Fruit fly (Drosophila melanogaster) whole organism, embryonic: Measurements from ENCODE around the gene Dop1R2.
A peak's percentile ranks its signal among the peaks of the same experiment; 100 is the strongest.

ENCODE experiments used
- Abd-B ChIP-seq: fragments of 200-800 bp; sonication (Bioruptor generic); optimal IDR thresholded peaks from 2 replicates; lab custom pipeline; 2018; ENCODE audit warnings: missing biosample characterization, mild to moderate bottlenecking, missing genetic modification characterization, moderate library complexity
- CG10147 ChIP-seq: fragments of 200-800 bp; sonication (Bioruptor generic); optimal IDR thresholded peaks from 2 replicates; lab custom pipeline; 2019; ENCODE audit warnings: missing biosample characterization, mild to moderate bottlenecking, missing genetic modification characterization, moderate library complexity
- CG10267 ChIP-seq: fragments of 200-800 bp; sonication (Bioruptor generic); optimal IDR thresholded peaks from 2 replicates; lab custom pipeline; 2018; ENCODE audit warnings: missing biosample characterization, mild to moderate bottlenecking, missing genetic modification characterization, moderate library complexity
- CG10565 ChIP-seq: fragments of 200-800 bp; sonication (Bioruptor generic); optimal IDR thresholded peaks from 3 replicates; lab custom pipeline; 2016; ENCODE audit warnings: missing biosample characterization, mild to moderate bottlenecking, missing genetic modification characterization
- CG10959 ChIP-seq: fragments of 200-800 bp; sonication (Bioruptor generic); IDR thresholded peaks from 2 replicates; pipeline ENCODE4 v1.3.6; 2022; ENCODE audit warnings: missing biosample characterization, missing genetic modification characterization
- CG11560 ChIP-seq: fragments of 200-800 bp; sonication (Bioruptor generic); IDR thresholded peaks from 3 replicates; pipeline ENCODE4 v1.3.6; 2022; ENCODE audit warnings: missing biosample characterization, missing genetic modification characterization
- CG12942 ChIP-seq: fragments of 200-800 bp; sonication (Bioruptor generic); optimal IDR thresholded peaks from 3 replicates; lab custom pipeline; 2016; ENCODE audit warnings: missing biosample characterization, missing genetic modification characterization
- CG13123 ChIP-seq: fragments of 200-800 bp; sonication (Bioruptor generic); optimal IDR thresholded peaks from 2 replicates; lab custom pipeline; 2016; ENCODE audit warnings: missing biosample characterization, missing genetic modification characterization
- CG14860 ChIP-seq: fragments of 200-800 bp; sonication (Bioruptor generic); IDR thresholded peaks from 3 replicates; pipeline ENCODE4 v1.3.6; 2022; ENCODE audit warnings: missing biosample characterization, missing genetic modification characterization; ENCODE audit not compliant: partially characterized antibody
- CG15011 ChIP-seq: fragments of 200-800 bp; sonication (Bioruptor generic); optimal IDR thresholded peaks from 3 replicates; lab custom pipeline; 2018; ENCODE audit warnings: missing biosample characterization, mild to moderate bottlenecking, missing genetic modification characterization
- CG1529 ChIP-seq: fragments of 200-800 bp; sonication (Bioruptor generic); optimal IDR thresholded peaks from 3 replicates; lab custom pipeline; 2018; ENCODE audit warnings: missing biosample characterization, missing genetic modification characterization
- CG17328 ChIP-seq: fragments of 200-800 bp; sonication (Bioruptor generic); IDR thresholded peaks from 2 replicates; pipeline ENCODE4 v1.3.6; 2022; ENCODE audit warnings: missing biosample characterization, missing genetic modification characterization
- CG2202 ChIP-seq: fragments of 200-800 bp; sonication (Bioruptor generic); optimal IDR thresholded peaks from 2 replicates; lab custom pipeline; 2018; ENCODE audit warnings: missing biosample characterization, mild to moderate bottlenecking, missing genetic modification characterization
- CG30403 ChIP-seq: fragments of 200-800 bp; sonication (Bioruptor generic); optimal IDR thresholded peaks from 3 replicates; lab custom pipeline; 2016; ENCODE audit warnings: missing biosample characterization, missing genetic modification characterization
- CG33213 ChIP-seq: fragments of 200-800 bp; sonication (Bioruptor generic); optimal IDR thresholded peaks from 3 replicates; lab custom pipeline; 2016; ENCODE audit warnings: missing biosample characterization, missing genetic modification characterization
- CG43689 ChIP-seq: fragments of 200-800 bp; sonication (Bioruptor generic); IDR thresholded peaks from 2 replicates; pipeline ENCODE4 v1.3.6; 2022; ENCODE audit warnings: missing biosample characterization, missing genetic modification characterization
- CG6689 ChIP-seq: fragments of 200-800 bp; sonication (Bioruptor generic); IDR thresholded peaks from 2 replicates; pipeline ENCODE4 v1.3.6; 2022; ENCODE audit warnings: missing biosample characterization, missing genetic modification characterization
- CG6791 ChIP-seq: fragments of 200-800 bp; sonication (Bioruptor generic); IDR thresholded peaks from 3 replicates; pipeline ENCODE4 v1.3.6; 2022; ENCODE audit warnings: missing biosample characterization, missing genetic modification characterization; ENCODE audit not compliant: partially characterized antibody
- CG7745 ChIP-seq: fragments of 200-800 bp; sonication (Bioruptor generic); optimal IDR thresholded peaks from 2 replicates; lab custom pipeline; 2018; ENCODE audit warnings: missing biosample characterization, mild to moderate bottlenecking, missing genetic modification characterization, moderate library complexity
- CG7839 ChIP-seq: fragments of 200-800 bp; sonication (Bioruptor generic); optimal IDR thresholded peaks from 3 replicates; lab custom pipeline; 2018; ENCODE audit warnings: missing biosample characterization, mild to moderate bottlenecking, missing genetic modification characterization, moderate library complexity
- CG7963 ChIP-seq: fragments of 200-800 bp; sonication (Bioruptor generic); IDR thresholded peaks from 3 replicates; pipeline ENCODE4 v1.3.6; 2022; ENCODE audit warnings: missing biosample characterization, missing genetic modification characterization; ENCODE audit not compliant: partially characterized antibody
- CG8478 ChIP-seq: fragments of >200 bp; optimal IDR thresholded peaks from 2 replicates; lab custom pipeline; 2018
- CG9932 ChIP-seq: fragments of 200-800 bp; sonication (Bioruptor generic); IDR thresholded peaks from 2 replicates; pipeline ENCODE4 v1.3.6; 2022; ENCODE audit warnings: missing biosample characterization, missing genetic modification characterization
- Dad ChIP-seq: fragments of 200-800 bp; sonication (Bioruptor generic); optimal IDR thresholded peaks from 3 replicates; lab custom pipeline; 2016; ENCODE audit warnings: missing biosample characterization, missing genetic modification characterization
- Dp ChIP-seq: fragments of 200-800 bp; sonication (Bioruptor generic); optimal IDR thresholded peaks from 2 replicates; lab custom pipeline; 2018; ENCODE audit warnings: missing biosample characterization, mild to moderate bottlenecking, missing genetic modification characterization, moderate library complexity
- Hand ChIP-seq: fragments of 200-800 bp; sonication (Bioruptor generic); optimal IDR thresholded peaks from 2 replicates; lab custom pipeline; 2017; ENCODE audit warnings: mild to moderate bottlenecking, missing biosample characterization, missing genetic modification reagents, missing genetic modification characterization
- Hey ChIP-seq: fragments of 200-800 bp; sonication (Bioruptor generic); optimal IDR thresholded peaks from 3 replicates; lab custom pipeline; 2018; ENCODE audit warnings: missing biosample characterization, mild to moderate bottlenecking, missing genetic modification characterization
- Hr39 ChIP-seq: fragments of >200 bp; optimal IDR thresholded peaks from 2 replicates; lab custom pipeline; 2017
- Hr78 ChIP-seq, 2 experiments: fragments of 200-800 bp in 1 of 2; fragments of >200 bp in 1 of 2; sonication (Bioruptor generic) in 1 of 2; optimal IDR thresholded peaks; 2 replicates each; lab custom pipeline; 2017 to 2019; ENCODE audit warnings: missing biosample characterization in 2 of 2, missing genetic modification characterization in 2 of 2, mild to moderate bottlenecking in 1 of 2, moderate library complexity in 1 of 2
- Kr ChIP-seq: fragments of 200-800 bp; sonication (Bioruptor generic); optimal IDR thresholded peaks from 2 replicates; lab custom pipeline; 2017; ENCODE audit warnings: missing biosample characterization, mild to moderate bottlenecking, missing genetic modification characterization
- MBD-R2 ChIP-seq: fragments of 200-800 bp; sonication (Bioruptor generic); IDR thresholded peaks from 2 replicates; pipeline ENCODE4 v1.3.6; 2022; ENCODE audit warnings: missing biosample characterization, missing genetic modification characterization
- Mad ChIP-seq: fragments of 200-800 bp; sonication (Bioruptor generic); optimal IDR thresholded peaks from 2 replicates; lab custom pipeline; 2016; ENCODE audit warnings: missing biosample characterization, missing genetic modification characterization
- Max ChIP-seq: fragments of 200-800 bp; sonication (Bioruptor generic); optimal IDR thresholded peaks from 2 replicates; lab custom pipeline; 2016; ENCODE audit warnings: missing biosample characterization, mild to moderate bottlenecking, missing genetic modification characterization
- Neu2 ChIP-seq: fragments of 200-800 bp; sonication (Bioruptor generic); optimal IDR thresholded peaks from 3 replicates; lab custom pipeline; 2016; ENCODE audit warnings: missing biosample characterization, missing genetic modification characterization, borderline replicate concordance
- Nf-YB ChIP-seq: fragments of 200-800 bp; sonication (Bioruptor generic); optimal IDR thresholded peaks from 3 replicates; lab custom pipeline; 2019; ENCODE audit warnings: missing biosample characterization, mild to moderate bottlenecking, missing genetic modification characterization, moderate library complexity
- Rx ChIP-seq: fragments of 200-800 bp; sonication (Bioruptor generic); IDR thresholded peaks from 2 replicates; pipeline ENCODE4 v1.3.6; 2022; ENCODE audit warnings: missing biosample characterization, missing genetic modification characterization
- abd-A ChIP-seq: fragments of 200-800 bp; sonication (Bioruptor generic); optimal IDR thresholded peaks from 3 replicates; lab custom pipeline; 2019; ENCODE audit warnings: missing biosample characterization, mild to moderate bottlenecking, missing genetic modification characterization, moderate library complexity
- bowl ChIP-seq: fragments of 200-800 bp; sonication (Bioruptor generic); IDR thresholded peaks from 2 replicates; pipeline ENCODE4 v1.3.6; 2022; ENCODE audit warnings: missing biosample characterization, missing genetic modification characterization
- corto ChIP-seq: fragments of 200-800 bp; sonication (Bioruptor generic); optimal IDR thresholded peaks from 2 replicates; lab custom pipeline; 2016; ENCODE audit warnings: missing biosample characterization, mild to moderate bottlenecking, missing genetic modification characterization, moderate library complexity
- crp ChIP-seq, 2 experiments: fragments of 200-800 bp; sonication (Bioruptor generic); optimal IDR thresholded peaks; 2 replicates in 1 of 2; 3 replicates in 1 of 2; lab custom pipeline; 2017; ENCODE audit warnings: missing biosample characterization in 2 of 2, missing genetic modification characterization in 2 of 2, mild to moderate bottlenecking in 1 of 2, moderate library complexity in 1 of 2
- da ChIP-seq: fragments of 200-800 bp; sonication (Bioruptor generic); optimal IDR thresholded peaks from 2 replicates; lab custom pipeline; 2016; ENCODE audit warnings: missing biosample characterization, missing genetic modification characterization
- en ChIP-seq: fragments of 200-800 bp; sonication (Bioruptor generic); optimal IDR thresholded peaks from 2 replicates; lab custom pipeline; 2016; ENCODE audit warnings: missing biosample characterization, missing genetic modification characterization
- eve ChIP-seq, 2 experiments: fragments of >200 bp; optimal IDR thresholded peaks; 2 replicates each; lab custom pipeline; 2017; ENCODE audit warnings: missing biosample characterization in 2 of 2, missing genetic modification characterization in 2 of 2
- exex ChIP-seq: fragments of 200-800 bp; sonication (Bioruptor generic); optimal IDR thresholded peaks from 4 replicates; lab custom pipeline; 2018; ENCODE audit warnings: missing biosample characterization, mild to moderate bottlenecking, missing genetic modification characterization, moderate library complexity
- gt ChIP-seq: fragments of 200-800 bp; sonication (Bioruptor generic); IDR thresholded peaks from 2 replicates; pipeline ENCODE4 v1.3.6; 2022; ENCODE audit warnings: missing biosample characterization, missing genetic modification characterization
- hbn ChIP-seq: fragments of 200-800 bp; sonication (Bioruptor generic); IDR thresholded peaks from 2 replicates; pipeline ENCODE4 v1.3.6; 2022; ENCODE audit warnings: missing biosample characterization, missing genetic modification characterization; ENCODE audit not compliant: partially characterized antibody
- hkb ChIP-seq, 2 experiments: fragments of 200-800 bp in 1 of 2; fragments of >200 bp in 1 of 2; sonication (Bioruptor generic) in 1 of 2; IDR thresholded peaks in 1 of 2; optimal IDR thresholded peaks in 1 of 2; 2 replicates each; pipeline versions ENCODE4 v1.3.6 to Lab custom; 2017 to 2022; ENCODE audit warnings: missing biosample characterization in 1 of 2, missing genetic modification characterization in 1 of 2
- run ChIP-seq: fragments of 200-800 bp; sonication (Bioruptor generic); optimal IDR thresholded peaks from 3 replicates; lab custom pipeline; 2018; ENCODE audit warnings: missing biosample characterization, mild to moderate bottlenecking, missing genetic modification characterization
- sens-2 ChIP-seq: fragments of 200-800 bp; sonication (Bioruptor generic); IDR thresholded peaks from 2 replicates; pipeline ENCODE4 v1.3.6; 2022; ENCODE audit warnings: missing biosample characterization, missing genetic modification characterization
- sisA ChIP-seq: fragments of 200-800 bp; sonication (Bioruptor generic); IDR thresholded peaks from 2 replicates; pipeline ENCODE4 v1.3.6; 2022; ENCODE audit warnings: missing biosample characterization, missing genetic modification characterization
- toy ChIP-seq: fragments of 200-800 bp; sonication (Bioruptor generic); IDR thresholded peaks from 2 replicates; pipeline ENCODE4 v1.3.6; 2022; ENCODE audit warnings: missing biosample characterization, missing genetic modification characterization

Gene Dop1R2

dm6 chr3R:29699220-29699619 lies 39.4 kb upstream of the Dop1R2 start (continued):
- TF ChIP-seq CG14860 (GFP tag; lab: Robert Waterston, UW), result no peak
- TF ChIP-seq toy (GFP tag; lab: Robert Waterston, UW), result no peak
- no peak for TF ChIP-seq eve (GFP tag; optimal IDR thresholded peaks at IDR 0.05; lab: Kevin White, UChicago)
- TF ChIP-seq CG6791 (GFP tag; lab: Robert Waterston, UW), result no peak
- TF ChIP-seq Hr78 (GFP tag; optimal IDR thresholded peaks at IDR 0.05; lab: Kevin White, UChicago), result peak in 1 of 2 experiments; percentile 41
- no peak for TF ChIP-seq MBD-R2 (GFP tag; lab: Robert Waterston, UW)
- no peak for TF ChIP-seq CG7745 (tag; lab: Kevin White, UChicago)
- TF ChIP-seq CG1529, result no peak
- no peak for TF ChIP-seq abd-A (tag; lab: Kevin White, UChicago)
- TF ChIP-seq Hand (GFP tag; lab: Kevin White, UChicago), result no peak
- 0 out of 2 replicates have a peak, but pooled peaks have one; percentile 8 for TF ChIP-seq sisA
- TF ChIP-seq Max (GFP tag; lab: Kevin White, UChicago), result no peak
- TF ChIP-seq CG15011 (GFP tag; lab: Kevin White, UChicago), result no peak
- no peak for TF ChIP-seq Nf-YB
- TF ChIP-seq CG9932, result no peak
- TF ChIP-seq CG30403 (GFP tag; lab: Kevin White, UChicago), result peak; percentile 38
- TF ChIP-seq CG10147 (GFP tag; lab: Kevin White, UChicago), result no peak
- no peak for TF ChIP-seq Mad (GFP tag; lab: Kevin White, UChicago)
- TF ChIP-seq da (GFP tag; lab: Kevin White, UChicago), result no peak
- no peak for TF ChIP-seq CG8478 (lab: Kevin White, UChicago)
- no peak for TF ChIP-seq CG2202 (tag; lab: Kevin White, UChicago)
- no peak for TF ChIP-seq run
- TF ChIP-seq bowl (GFP tag; lab: Robert Waterston, UW), result no peak
- no peak for TF ChIP-seq corto (GFP tag; lab: Kevin White, UChicago)
- TF ChIP-seq CG6689 (GFP tag; lab: Robert Waterston, UW), result peak; percentile 69
- TF ChIP-seq sens-2 (GFP tag; lab: Robert Waterston, UW), result peak; percentile 62; the same call in 1 of the 2 replicates
- no peak for TF ChIP-seq CG13123 (GFP tag; lab: Kevin White, UChicago)
- TF ChIP-seq en (GFP tag; lab: Kevin White, UChicago), result no peak
- TF ChIP-seq exex (tag; lab: Kevin White, UChicago), result no peak
- no peak for TF ChIP-seq Kr (GFP tag; lab: Kevin White, UChicago)
- TF ChIP-seq hkb (optimal IDR thresholded peaks at IDR 0.05; lab: Kevin White, UChicago), result no peak
- TF ChIP-seq hkb (GFP tag; IDR thresholded peaks at IDR 0.05; lab: Robert Waterston, UW), result peak; percentile 49
- peak; percentile 53 for TF ChIP-seq CG17328 (GFP tag; lab: Robert Waterston, UW)
- no peak for TF ChIP-seq hbn
- no peak for TF ChIP-seq gt
- TF ChIP-seq Neu2 (GFP tag; lab: Kevin White, UChicago), result no peak
- TF ChIP-seq CG7839 (tag; lab: Kevin White, UChicago), result no peak
- TF ChIP-seq CG7963 (GFP tag; lab: Robert Waterston, UW), result no peak
- no peak for TF ChIP-seq Dp (GFP tag; lab: Kevin White, UChicago)
- no peak for TF ChIP-seq CG12942 (GFP tag; lab: Kevin White, UChicago)
- TF ChIP-seq Abd-B (GFP tag; lab: Kevin White, UChicago), result no peak
- TF ChIP-seq CG43689 (GFP tag; lab: Robert Waterston, UW), result no peak
- TF ChIP-seq Hr39 (lab: Kevin White, UChicago), result no peak
- TF ChIP-seq Rx (GFP tag; lab: Robert Waterston, UW), result no peak; the same call in 1 of the 2 replicates
- no peak for TF ChIP-seq CG33213 (GFP tag; lab: Kevin White, UChicago)
- no peak for TF ChIP-seq CG11560
- no peak for TF ChIP-seq Dad (GFP tag; lab: Kevin White, UChicago)
- TF ChIP-seq Hey (tag; lab: Kevin White, UChicago), result no peak
- no peak for TF ChIP-seq crp (GFP tag; optimal IDR thresholded peaks at IDR 0.05; lab: Kevin White, UChicago)
- no peak for TF ChIP-seq CG10959 (GFP tag; lab: Robert Waterston, UW)
- TF ChIP-seq CG10267 (tag; lab: Kevin White, UChicago), result no peak
- TF ChIP-seq CG10565, result no peak
